Worm (Caenorhabditis elegans): Measurements from ENCODE around the gene K02D10.3.

DNA sequence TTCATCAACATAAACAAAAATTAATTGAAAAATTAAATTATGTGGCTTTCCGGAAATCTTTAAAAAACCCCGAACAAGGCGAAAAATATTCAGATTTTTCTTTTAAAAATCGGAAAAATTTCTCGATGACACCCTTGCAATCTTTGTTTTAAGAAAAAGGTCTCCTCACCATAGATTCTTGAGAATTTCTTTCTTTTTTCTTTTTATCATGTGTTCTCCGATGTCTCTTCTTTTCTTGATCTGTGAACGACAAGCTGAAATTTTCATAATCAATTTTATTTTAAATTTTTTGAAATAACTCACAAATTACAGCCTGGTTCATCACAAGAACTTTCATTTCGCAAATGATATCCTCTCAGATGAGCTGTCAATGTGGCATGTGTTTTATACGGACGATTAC, 19.5 kb upstream of the K02D10.3 start, which contains the start of the genes zfp-1 and F54F2.14:
- TF ChIP-seq madf-2 (tag; optimal IDR thresholded peaks at IDR 0.05), result no peak
- TF ChIP-seq unc-3 (GFP tag; conservative IDR thresholded peaks at IDR 0.05), result no peak
- TF ChIP-seq unc-3 (tag; optimal IDR thresholded peaks at IDR 0.05), result no peak
